Worm (Caenorhabditis elegans) whole organism, late embryonic: Measurements from ENCODE around the gene F32D8.11.

ENCODE experiments used
- C38D4.7 ChIP-seq: fragments of 200-800 bp; sonication (Bioruptor generic); optimal IDR thresholded peaks from 2 replicates; lab custom pipeline; 2018; ENCODE audit warnings: mild to moderate bottlenecking, missing genetic modification characterization, moderate library complexity, missing compliant biosample characterization
- K02D7.2 ChIP-seq: sonication (generic microtip); optimal IDR thresholded peaks from 2 replicates; lab custom pipeline; 2017; ENCODE audit warnings: mild to moderate bottlenecking, missing genetic modification characterization, missing compliant biosample characterization
- T23F11.4 ChIP-seq: fragments of 200-800 bp; sonication (Bioruptor generic); optimal IDR thresholded peaks from 2 replicates; lab custom pipeline; 2018; ENCODE audit warnings: mild to moderate bottlenecking, missing genetic modification characterization, missing compliant biosample characterization
- ama-1 ChIP-seq: fragments of 150-350 bp; optimal IDR thresholded peaks from 2 replicates; lab custom pipeline; 2014
- ceh-18 ChIP-seq: sonication (generic microtip); optimal IDR thresholded peaks from 2 replicates; lab custom pipeline; 2016; ENCODE audit warnings: missing genetic modification characterization, missing compliant biosample characterization
- ceh-2 ChIP-seq: sonication (generic microtip); optimal IDR thresholded peaks from 2 replicates; lab custom pipeline; 2016; ENCODE audit warnings: missing genotype, missing genetic modification characterization, missing compliant biosample characterization
- ceh-24 ChIP-seq: sonication (generic microtip); optimal IDR thresholded peaks from 2 replicates; lab custom pipeline; 2016; ENCODE audit warnings: mild to moderate bottlenecking, missing genetic modification characterization, missing compliant biosample characterization
- ceh-34 ChIP-seq: sonication (generic microtip); optimal IDR thresholded peaks from 2 replicates; lab custom pipeline; 2016; ENCODE audit warnings: mild to moderate bottlenecking, missing genetic modification characterization, missing compliant biosample characterization
- ceh-45 ChIP-seq: fragments of 200-800 bp; sonication (Bioruptor generic); IDR thresholded peaks from 2 replicates; pipeline ENCODE4 v1.3.6; 2022; ENCODE audit warnings: missing genetic modification reagents, missing genetic modification characterization, missing compliant biosample characterization
- ceh-48 ChIP-seq: sonication (generic microtip); optimal IDR thresholded peaks from 2 replicates; lab custom pipeline; 2016; ENCODE audit warnings: missing genetic modification characterization, inconsistent platforms, missing compliant biosample characterization
- ceh-6 ChIP-seq: fragments of 200-800 bp; sonication (Bioruptor generic); optimal IDR thresholded peaks from 2 replicates; lab custom pipeline; 2018; ENCODE audit warnings: mild to moderate bottlenecking, missing genetic modification characterization, missing compliant biosample characterization
- ceh-9 ChIP-seq: sonication (generic microtip); optimal IDR thresholded peaks from 2 replicates; lab custom pipeline; 2016; ENCODE audit warnings: mild to moderate bottlenecking, missing genetic modification characterization, inconsistent platforms, missing compliant biosample characterization
- che-1 ChIP-seq: sonication (generic microtip); optimal IDR thresholded peaks from 2 replicates; lab custom pipeline; 2016; ENCODE audit warnings: mild to moderate bottlenecking, missing genetic modification characterization, missing compliant biosample characterization
- dve-1 ChIP-seq: sonication (generic microtip); optimal IDR thresholded peaks from 2 replicates; lab custom pipeline; 2017; ENCODE audit warnings: antibody characterized with exemption, mild to moderate bottlenecking, missing genetic modification characterization, missing compliant biosample characterization
- elt-2 ChIP-seq: sonication (generic microtip); optimal IDR thresholded peaks from 2 replicates; lab custom pipeline; 2016; ENCODE audit warnings: missing genetic modification reagents, missing genetic modification characterization, missing compliant biosample characterization
- elt-4 ChIP-seq: sonication (generic microtip); optimal IDR thresholded peaks from 2 replicates; lab custom pipeline; 2016; ENCODE audit warnings: missing genetic modification characterization, missing compliant biosample characterization
- eyg-1 ChIP-seq: sonication (generic microtip); optimal IDR thresholded peaks from 2 replicates; lab custom pipeline; 2016; ENCODE audit warnings: missing genotype, missing genetic modification characterization, missing compliant biosample characterization
- fkh-10 ChIP-seq: fragments of 150-350 bp; optimal IDR thresholded peaks from 2 replicates; lab custom pipeline; 2014; ENCODE audit warnings: missing biosample characterization, missing genetic modification reagents, missing genetic modification characterization
- gmeb-2 ChIP-seq: sonication (generic microtip); optimal IDR thresholded peaks from 2 replicates; lab custom pipeline; 2016; ENCODE audit warnings: missing genetic modification characterization, inconsistent platforms, missing compliant biosample characterization
- hlh-13 ChIP-seq: fragments of 200-800 bp; sonication (Bioruptor generic); optimal IDR thresholded peaks from 2 replicates; lab custom pipeline; 2018; ENCODE audit warnings: mild to moderate bottlenecking, missing genetic modification characterization, missing compliant biosample characterization
- hlh-30 ChIP-seq: sonication (generic microtip); optimal IDR thresholded peaks from 2 replicates; lab custom pipeline; 2017; ENCODE audit warnings: antibody characterized with exemption, missing genetic modification characterization, missing compliant biosample characterization; ENCODE audit not compliant: insufficient read depth
- hlh-8 ChIP-seq: sonication (generic microtip); optimal IDR thresholded peaks from 2 replicates; lab custom pipeline; 2016; ENCODE audit warnings: missing genotype, missing genetic modification characterization, missing compliant biosample characterization
- lim-6 ChIP-seq: sonication (generic microtip); optimal IDR thresholded peaks from 2 replicates; lab custom pipeline; 2016; ENCODE audit warnings: missing genetic modification characterization, missing compliant biosample characterization
- nfya-1 ChIP-seq: sonication (generic microtip); optimal IDR thresholded peaks from 2 replicates; lab custom pipeline; 2017; ENCODE audit warnings: missing genetic modification characterization, mild to moderate bottlenecking, missing compliant biosample characterization, antibody characterized with exemption, moderate library complexity
- nhr-11 ChIP-seq: fragments of 150-350 bp; optimal IDR thresholded peaks from 2 replicates; lab custom pipeline; 2014; ENCODE audit warnings: missing biosample characterization, missing genetic modification characterization
- npax-4 ChIP-seq: sonication (generic microtip); optimal IDR thresholded peaks from 2 replicates; lab custom pipeline; 2016; ENCODE audit warnings: missing genetic modification characterization, missing compliant biosample characterization
- odd-2 ChIP-seq: sonication (generic microtip); optimal IDR thresholded peaks from 2 replicates; lab custom pipeline; 2017; ENCODE audit warnings: antibody characterized with exemption, mild to moderate bottlenecking, missing genetic modification characterization, missing compliant biosample characterization
- pat-9 ChIP-seq: fragments of 200-800 bp; sonication (Bioruptor generic); optimal IDR thresholded peaks from 2 replicates; lab custom pipeline; 2018; ENCODE audit warnings: mild to moderate bottlenecking, missing genetic modification characterization, moderate library complexity, missing compliant biosample characterization
- pqm-1 ChIP-seq: sonication (generic microtip); optimal IDR thresholded peaks from 2 replicates; lab custom pipeline; 2016; ENCODE audit warnings: missing genetic modification characterization, missing compliant biosample characterization
- pros-1 ChIP-seq: fragments of 150-350 bp; optimal IDR thresholded peaks from 2 replicates; lab custom pipeline; 2014; ENCODE audit warnings: missing biosample characterization, missing genetic modification reagents, missing genetic modification characterization
- ref-2 ChIP-seq: sonication (generic microtip); optimal IDR thresholded peaks from 2 replicates; lab custom pipeline; 2016; ENCODE audit warnings: missing genetic modification characterization, missing compliant biosample characterization
- rnt-1 ChIP-seq: sonication (generic microtip); optimal IDR thresholded peaks from 2 replicates; lab custom pipeline; 2016; ENCODE audit warnings: missing genetic modification characterization, missing compliant biosample characterization
- sdc-2 ChIP-seq: sonication (generic microtip); optimal IDR thresholded peaks from 2 replicates; lab custom pipeline; 2016; ENCODE audit warnings: missing genotype, missing genetic modification characterization, missing compliant biosample characterization
- sox-2 ChIP-seq: fragments of 200-800 bp; sonication (Bioruptor generic); IDR thresholded peaks from 2 replicates; pipeline ENCODE4 v1.3.6; 2022; ENCODE audit warnings: missing genetic modification reagents, missing genetic modification characterization, missing compliant biosample characterization
- syd-9 ChIP-seq: sonication (generic microtip); optimal IDR thresholded peaks from 2 replicates; lab custom pipeline; 2016; ENCODE audit warnings: mild to moderate bottlenecking, missing genetic modification characterization, moderate library complexity, missing compliant biosample characterization
- ttx-3 ChIP-seq: sonication (generic microtip); optimal IDR thresholded peaks from 2 replicates; lab custom pipeline; 2016; ENCODE audit warnings: missing genetic modification reagents, missing genetic modification characterization, missing compliant biosample characterization
- unc-3 ChIP-seq, 2 experiments: fragments of 200-800 bp in 1 of 2; sonication (Bioruptor generic) in 1 of 2; sonication (generic microtip) in 1 of 2; conservative IDR thresholded peaks in 1 of 2; optimal IDR thresholded peaks in 1 of 2; 2 replicates each; pipeline versions ENCODE4 v1.3.6 to Lab custom; 2016 to 2022; ENCODE audit warnings: missing compliant biosample characterization in 2 of 2, missing genetic modification characterization in 2 of 2, missing genetic modification reagents in 1 of 2
- unc-42 ChIP-seq: sonication (generic microtip); optimal IDR thresholded peaks from 2 replicates; lab custom pipeline; 2016; ENCODE audit warnings: missing genotype, missing genetic modification characterization, missing compliant biosample characterization
- unc-86 ChIP-seq: sonication (generic microtip); optimal IDR thresholded peaks from 2 replicates; lab custom pipeline; 2016; ENCODE audit warnings: missing genetic modification characterization, missing compliant biosample characterization
- ztf-16 ChIP-seq: sonication (generic microtip); optimal IDR thresholded peaks from 2 replicates; lab custom pipeline; 2017; ENCODE audit warnings: missing genetic modification characterization, missing compliant biosample characterization

Gene F32D8.11

ce11 chrV:10858340-10858739, 30.6 kb downstream of the F32D8.11 start (continued):
- no peak for TF ChIP-seq pqm-1 (tag; lab: Kevin White, UChicago)
- no peak for TF ChIP-seq nhr-11
- TF ChIP-seq ttx-3 (tag; lab: Kevin White, UChicago) = no peak
- TF ChIP-seq unc-86 (tag; lab: Kevin White, UChicago) = peak; percentile 11
- no peak for TF ChIP-seq npax-4 (tag; lab: Kevin White, UChicago)
- TF ChIP-seq ztf-16 (tag; lab: Kevin White, UChicago) = no peak
- TF ChIP-seq ceh-18 = peak; percentile 96
- TF ChIP-seq syd-9 (tag; lab: Kevin White, UChicago) = peak; percentile 3
- no peak for TF ChIP-seq sox-2 (GFP tag; lab: Robert Waterston, UW)
- no peak for TF ChIP-seq elt-2 (tag; lab: Kevin White, UChicago)
- TF ChIP-seq gmeb-2 (tag; lab: Kevin White, UChicago) = no peak
- TF ChIP-seq ceh-9 (tag; lab: Kevin White, UChicago) = no peak
- peak; percentile 25 for TF ChIP-seq ref-2 (tag; lab: Kevin White, UChicago)
- peak; percentile 51 for TF ChIP-seq rnt-1 (tag; lab: Kevin White, UChicago)
- peak; percentile 32 for TF ChIP-seq ceh-48 (tag; lab: Kevin White, UChicago)
- no peak for TF ChIP-seq elt-4 (tag; lab: Kevin White, UChicago)
- no peak for TF ChIP-seq lim-6 (tag; lab: Kevin White, UChicago)
- TF ChIP-seq T23F11.4 (GFP tag; lab: Kevin White, UChicago) = no peak
- peak; percentile 27 for TF ChIP-seq hlh-8 (tag; lab: Kevin White, UChicago)
- peak; percentile 57 for TF ChIP-seq nfya-1 (tag; lab: Kevin White, UChicago)
- TF ChIP-seq, all 69 proteins: peak for 19

- TF ChIP-seq ttx-3 (tag; lab: Kevin White, UChicago) (no peak), elt-2 (tag; lab: Kevin White, UChicago) (no peak), hlh-30 (tag; lab: Kevin White, UChicago) (peak; percentile 27), ceh-24 (tag; lab: Kevin White, UChicago) (no peak), unc-86 (tag; lab: Kevin White, UChicago) (no peak), sox-2 (GFP tag; lab: Robert Waterston, UW) (no peak), hlh-13 (no peak), unc-42 (tag; lab: Kevin White, UChicago) (peak; percentile 29), pros-1 (no peak), eyg-1 (tag; lab: Kevin White, UChicago) (no peak), K02D7.2 (peak; percentile 21), che-1 (tag; lab: Kevin White, UChicago) (no peak), gmeb-2 (tag; lab: Kevin White, UChicago) (no peak), sdc-2 (tag; lab: Kevin White, UChicago) (no peak), ceh-18 (peak; percentile 45), ceh-9 (tag; lab: Kevin White, UChicago) (no peak), ceh-34 (tag; lab: Kevin White, UChicago) (no peak), ama-1 (lab: Kevin White, UChicago) (no peak), odd-2 (tag; lab: Kevin White, UChicago) (no peak)
These were observed 31.9 kb downstream of the F32D8.11 start for ce11 chrV:10856901-10857637.

- no peak for TF ChIP-seq fkh-10 (GFP tag; lab: Kevin White, UChicago)
- peak; percentile 35 for TF ChIP-seq pqm-1 (tag; lab: Kevin White, UChicago)
These were observed 33.6 kb downstream of the F32D8.11 start for ce11 chrV:10855363-10855762.

ce11 chrV:10854197-10854596, 34.7 kb downstream of the F32D8.11 start:
- TF ChIP-seq C38D4.7 = no peak
- TF ChIP-seq ceh-6 (GFP tag; lab: Kevin White, UChicago) = no peak
- no peak for TF ChIP-seq ceh-2
- no peak for TF ChIP-seq eyg-1 (tag; lab: Kevin White, UChicago)
- no peak for TF ChIP-seq ceh-45 (GFP tag; lab: Robert Waterston, UW)
- TF ChIP-seq hlh-30 (tag; lab: Kevin White, UChicago) = no peak
- TF ChIP-seq K02D7.2 = no peak
- TF ChIP-seq pat-9 (tag; lab: Kevin White, UChicago) = no peak
- no peak for TF ChIP-seq dve-1 (tag; lab: Kevin White, UChicago)
- TF ChIP-seq pros-1 = no peak
- TF ChIP-seq unc-3 (GFP tag; conservative IDR thresholded peaks at IDR 0.05; lab: Robert Waterston, UW) = no peak
- no peak for TF ChIP-seq unc-3 (tag; optimal IDR thresholded peaks at IDR 0.05; lab: Kevin White, UChicago)
- no peak for TF ChIP-seq ceh-34 (tag; lab: Kevin White, UChicago)
- TF ChIP-seq sdc-2 (tag; lab: Kevin White, UChicago) = no peak
- TF ChIP-seq lim-6 (tag; lab: Kevin White, UChicago) = no peak
- no peak for TF ChIP-seq sox-2 (GFP tag; lab: Robert Waterston, UW)
